Worm (Caenorhabditis elegans) whole organism, young adult: ENCODE data around the gene clec-78.

ENCODE experiments used
- B0035.1 ChIP-seq: sonication (generic microtip); optimal IDR thresholded peaks from 2 replicates; lab custom pipeline; 2016; ENCODE audit warnings: missing genetic modification characterization, mild to moderate bottlenecking, missing compliant biosample characterization, missing genotype, missing genetic modification reagents
- B0261.1 ChIP-seq: sonication (generic microtip); optimal IDR thresholded peaks from 2 replicates; lab custom pipeline; 2016; ENCODE audit warnings: mild to moderate bottlenecking, missing genetic modification characterization, moderate library complexity, missing compliant biosample characterization
- B0336.3 ChIP-seq: fragments of 200-800 bp; sonication (Bioruptor generic); IDR thresholded peaks from 2 replicates; pipeline ENCODE4 v1.3.6; 2022; ENCODE audit warnings: missing genetic modification characterization, missing compliant biosample characterization
- C17E4.6 ChIP-seq: fragments of 200-800 bp; sonication (Bioruptor generic); IDR thresholded peaks from 2 replicates; pipeline ENCODE4 v1.3.6; 2022; ENCODE audit warnings: missing genetic modification reagents, missing genetic modification characterization, missing compliant biosample characterization
- F37B4.10 ChIP-seq: fragments of 200-800 bp; sonication (Bioruptor generic); IDR thresholded peaks from 2 replicates; pipeline ENCODE4 v1.3.6; 2022; ENCODE audit warnings: missing genetic modification characterization, missing compliant biosample characterization
- F49E8.2 ChIP-seq: sonication (generic microtip); optimal IDR thresholded peaks from 3 replicates; lab custom pipeline; 2017; ENCODE audit warnings: missing genetic modification characterization, mild to moderate bottlenecking, missing compliant biosample characterization, antibody characterized with exemption, moderate library complexity; ENCODE audit not compliant: insufficient read depth
- F52B5.7 ChIP-seq: sonication (generic microtip); optimal IDR thresholded peaks from 2 replicates; lab custom pipeline; 2016; ENCODE audit warnings: mild to moderate bottlenecking, missing genetic modification characterization, missing compliant biosample characterization
- F57A8.1 ChIP-seq: fragments of 200-800 bp; sonication (Bioruptor generic); optimal IDR thresholded peaks from 2 replicates; lab custom pipeline; 2018; ENCODE audit warnings: mild to moderate bottlenecking, missing genetic modification characterization, moderate library complexity, missing compliant biosample characterization
- K12H6.12 ChIP-seq: fragments of 200-800 bp; sonication (Bioruptor generic); optimal IDR thresholded peaks from 2 replicates; lab custom pipeline; 2018; ENCODE audit warnings: mild to moderate bottlenecking, missing genetic modification characterization, missing compliant biosample characterization
- ZK185.1 ChIP-seq: sonication (generic microtip); optimal IDR thresholded peaks from 2 replicates; lab custom pipeline; 2016; ENCODE audit warnings: mild to moderate bottlenecking, missing genetic modification characterization, missing compliant biosample characterization; ENCODE audit not compliant: poor library complexity, severe bottlenecking
- attf-3 ChIP-seq: fragments of 200-800 bp; sonication (Bioruptor generic); conservative IDR thresholded peaks from 2 replicates; pipeline ENCODE4 v1.3.6; 2022; ENCODE audit warnings: missing genetic modification reagents, missing genetic modification characterization, missing compliant biosample characterization
- attf-5 ChIP-seq: fragments of 200-800 bp; sonication (Bioruptor generic); optimal IDR thresholded peaks from 2 replicates; lab custom pipeline; 2018; ENCODE audit warnings: mild to moderate bottlenecking, missing genetic modification characterization, missing compliant biosample characterization
- cebp-2 ChIP-seq: fragments of 200-800 bp; sonication (Bioruptor generic); IDR thresholded peaks from 2 replicates; pipeline ENCODE4 v1.3.6; 2022; ENCODE audit warnings: missing genetic modification characterization, missing compliant biosample characterization
- ceh-27 ChIP-seq: fragments of 200-800 bp; sonication (Bioruptor generic); optimal IDR thresholded peaks from 2 replicates; lab custom pipeline; 2018; ENCODE audit warnings: mild to moderate bottlenecking, missing genetic modification characterization, moderate library complexity, missing compliant biosample characterization
- ceh-58 ChIP-seq: fragments of 200-800 bp; sonication (Bioruptor generic); IDR thresholded peaks from 2 replicates; pipeline ENCODE4 v1.3.6; 2022; ENCODE audit warnings: missing genetic modification characterization, missing compliant biosample characterization
- ceh-79 ChIP-seq: sonication (generic microtip); optimal IDR thresholded peaks from 2 replicates; lab custom pipeline; 2017; ENCODE audit warnings: mild to moderate bottlenecking, missing genetic modification characterization, missing compliant biosample characterization
- chd-7 ChIP-seq: sonication (generic microtip); optimal IDR thresholded peaks from 2 replicates; lab custom pipeline; 2016; ENCODE audit warnings: mild to moderate bottlenecking, missing genetic modification characterization, moderate library complexity, missing compliant biosample characterization
- egl-44 ChIP-seq: fragments of 200-800 bp; sonication (Bioruptor generic); IDR thresholded peaks from 2 replicates; pipeline ENCODE4 v1.3.6; 2022; ENCODE audit warnings: missing genetic modification reagents, missing genetic modification characterization, missing compliant biosample characterization
- egrh-3 ChIP-seq: fragments of 200-800 bp; sonication (Bioruptor generic); IDR thresholded peaks from 2 replicates; pipeline ENCODE4 v1.3.6; 2022; ENCODE audit warnings: missing genetic modification reagents, missing genetic modification characterization, missing compliant biosample characterization
- fkh-3 ChIP-seq: sonication (generic microtip); optimal IDR thresholded peaks from 2 replicates; lab custom pipeline; 2016; ENCODE audit warnings: mild to moderate bottlenecking, missing genetic modification characterization, missing compliant biosample characterization
- gei-17 ChIP-seq: fragments of 200-800 bp; sonication (Bioruptor generic); optimal IDR thresholded peaks from 2 replicates; lab custom pipeline; 2018; ENCODE audit warnings: mild to moderate bottlenecking, missing genetic modification characterization, missing compliant biosample characterization
- hmg-1.2 ChIP-seq: fragments of 200-800 bp; sonication (Bioruptor generic); IDR thresholded peaks from 2 replicates; pipeline ENCODE4 v1.3.6; 2022; ENCODE audit warnings: missing genetic modification reagents, missing genetic modification characterization, missing compliant biosample characterization
- hmg-20 ChIP-seq: fragments of 200-800 bp; sonication (Bioruptor generic); IDR thresholded peaks from 2 replicates; pipeline ENCODE4 v1.3.6; 2022; ENCODE audit warnings: missing genetic modification reagents, missing genetic modification characterization, missing compliant biosample characterization
- let-607 ChIP-seq, 2 experiments: fragments of 200-800 bp in 1 of 2; sonication (Bioruptor generic) in 1 of 2; sonication (generic microtip) in 1 of 2; optimal IDR thresholded peaks; 2 replicates each; lab custom pipeline; 2016 to 2018; ENCODE audit warnings: mild to moderate bottlenecking in 2 of 2, missing compliant biosample characterization in 2 of 2, missing genetic modification characterization in 2 of 2, moderate library complexity in 2 of 2, missing genotype in 1 of 2
- lin-35 ChIP-seq, 3 experiments: fragments of 150-350 bp in 2 of 3; sonication (generic microtip) in 1 of 3; optimal IDR thresholded peaks; 2 replicates each; lab custom pipeline; 2014 to 2018; ENCODE audit warnings: missing biosample characterization in 3 of 3, missing genetic modification characterization in 3 of 3, missing genetic modification reagents in 3 of 3
- lin-54 ChIP-seq: fragments of 200-800 bp; sonication (Bioruptor generic); optimal IDR thresholded peaks from 2 replicates; lab custom pipeline; 2018; ENCODE audit warnings: mild to moderate bottlenecking, missing genetic modification characterization, missing compliant biosample characterization
- madf-6 ChIP-seq: fragments of 200-800 bp; sonication (Bioruptor generic); IDR thresholded peaks from 2 replicates; pipeline ENCODE4 v1.3.6; 2022; ENCODE audit warnings: missing genetic modification reagents, missing genetic modification characterization, missing compliant biosample characterization
- madf-8 ChIP-seq: fragments of 200-800 bp; sonication (Bioruptor generic); conservative IDR thresholded peaks from 2 replicates; pipeline ENCODE4 v1.3.6; 2022; ENCODE audit warnings: missing genetic modification reagents, missing genetic modification characterization, missing compliant biosample characterization
- mcd-1 ChIP-seq: fragments of 200-800 bp; sonication (Bioruptor generic); IDR thresholded peaks from 2 replicates; pipeline ENCODE4 v1.3.6; 2022; ENCODE audit warnings: missing genetic modification reagents, missing genetic modification characterization, missing compliant biosample characterization
- mel-28 ChIP-seq: sonication (generic microtip); optimal IDR thresholded peaks from 2 replicates; lab custom pipeline; 2016; ENCODE audit warnings: borderline replicate concordance, mild to moderate bottlenecking, missing genetic modification characterization, missing compliant biosample characterization
- mxl-1 ChIP-seq: sonication (generic microtip); optimal IDR thresholded peaks from 2 replicates; lab custom pipeline; 2016; ENCODE audit warnings: missing genetic modification characterization, missing compliant biosample characterization
- nfya-1 ChIP-seq: sonication (generic microtip); optimal IDR thresholded peaks from 2 replicates; lab custom pipeline; 2017; ENCODE audit warnings: antibody characterized with exemption, missing compliant biosample characterization, missing genetic modification characterization, borderline replicate concordance; ENCODE audit not compliant: insufficient read depth
- nhr-80 ChIP-seq: sonication (generic microtip); optimal IDR thresholded peaks from 2 replicates; lab custom pipeline; 2016; ENCODE audit warnings: missing genetic modification characterization, missing compliant biosample characterization
- repo-1 ChIP-seq: sonication (generic microtip); optimal IDR thresholded peaks from 2 replicates; lab custom pipeline; 2017; ENCODE audit warnings: mild to moderate bottlenecking, missing genetic modification characterization, missing compliant biosample characterization
- rpc-1 ChIP-seq, 2 experiments: fragments of 150-350 bp in 1 of 2; sonication (generic microtip) in 1 of 2; optimal IDR thresholded peaks; 2 replicates each; lab custom pipeline; 2014 to 2018; ENCODE audit warnings: missing biosample characterization in 1 of 2, missing genetic modification characterization in 1 of 2, missing genetic modification reagents in 1 of 2, missing genotype in 1 of 2
- snpc-1.3 ChIP-seq: sonication (generic microtip); optimal IDR thresholded peaks from 2 replicates; lab custom pipeline; 2017; ENCODE audit warnings: missing genetic modification characterization, mild to moderate bottlenecking, missing compliant biosample characterization, antibody characterized with exemption, moderate library complexity, missing genotype, missing genetic modification reagents; ENCODE audit not compliant: insufficient read depth
- snpc-4 ChIP-seq, 5 experiments: fragments of 150-350 bp in 1 of 5; sonication (generic microtip) in 4 of 5; optimal IDR thresholded peaks; 2 replicates each; lab custom pipeline; 2014 to 2018; ENCODE audit warnings: missing genetic modification characterization in 5 of 5, missing biosample characterization in 3 of 5, antibody characterized with exemption in 2 of 5, mild to moderate bottlenecking in 2 of 5, missing compliant biosample characterization in 2 of 5, missing genotype in 2 of 5, moderate library complexity in 2 of 5, missing genetic modification reagents in 1 of 5
- somi-1 ChIP-seq: fragments of 200-800 bp; sonication (Bioruptor generic); optimal IDR thresholded peaks from 2 replicates; lab custom pipeline; 2018; ENCODE audit warnings: mild to moderate bottlenecking, missing genetic modification characterization, missing compliant biosample characterization
- tbp1 ChIP-seq: fragments of 200-800 bp; sonication (Bioruptor generic); optimal IDR thresholded peaks from 2 replicates; lab custom pipeline; 2018; ENCODE audit warnings: mild to moderate bottlenecking, missing genetic modification characterization, missing compliant biosample characterization
- tlf-1 ChIP-seq: fragments of 200-800 bp; sonication (Bioruptor generic); optimal IDR thresholded peaks from 2 replicates; lab custom pipeline; 2018; ENCODE audit warnings: mild to moderate bottlenecking, missing genetic modification characterization, missing compliant biosample characterization
- zfh-2 ChIP-seq: fragments of 200-800 bp; sonication (Bioruptor generic); conservative IDR thresholded peaks from 2 replicates; pipeline ENCODE4 v1.3.6; 2022; ENCODE audit warnings: missing genetic modification reagents, missing genetic modification characterization, missing compliant biosample characterization
- ztf-25 ChIP-seq: fragments of 200-800 bp; sonication (Bioruptor generic); IDR thresholded peaks from 2 replicates; pipeline ENCODE4 v1.3.6; 2022; ENCODE audit warnings: missing genetic modification reagents, missing genetic modification characterization, missing compliant biosample characterization

The clec-78 gene

ce11 chrIV:4030917-4031599 lies 42.2 kb downstream of the clec-78 start:
- TF ChIP-seq tbp1 (GFP tag; lab: Kevin White, UChicago) (peak; percentile 81), cebp-2 (GFP tag; lab: Robert Waterston, UW) (no peak), lin-54 (GFP tag; lab: Kevin White, UChicago) (peak; percentile 31), B0261.1 (peak; percentile 47), rpc-1 (optimal IDR thresholded peaks at IDR 0.05; lab: Kevin White, UChicago) (peak; percentile 29), rpc-1 (tag; optimal IDR thresholded peaks at IDR 0.05; lab: Kevin White, UChicago) (peak; percentile 71), madf-6 (GFP tag; lab: Robert Waterston, UW) (no peak), tlf-1 (GFP tag; lab: Kevin White, UChicago) (no peak)

- TF ChIP-seq mxl-1 (no peak), F49E8.2 (tag; lab: Kevin White, UChicago) (no peak), snpc-1.3 (tag; lab: Kevin White, UChicago) (no peak), ztf-25 (GFP tag; lab: Robert Waterston, UW) (no peak), K12H6.12 (no peak), hmg-20 (GFP tag; lab: Robert Waterston, UW) (no peak), mcd-1 (no peak), ceh-79 (tag; lab: Kevin White, UChicago) (no peak), B0261.1 (no peak), gei-17 (GFP tag; lab: Kevin White, UChicago) (no peak), nfya-1 (no peak), attf-5 (no peak), F57A8.1 (no peak), ceh-27 (GFP tag; lab: Kevin White, UChicago) (no peak), mel-28 (no peak), madf-8 (GFP tag; lab: Robert Waterston, UW) (no peak), lin-35 (GFP tag; optimal IDR thresholded peaks at IDR 0.05; lab: Kevin White, UChicago) (no peak)
- TF ChIP-seq, all 124 proteins: peak for 0
Measured at ce11 chrIV:4032350-4032749, 43.4 kb downstream of the clec-78 start.

- TF ChIP-seq nhr-80 (tag; lab: Kevin White, UChicago) (peak; percentile 37), fkh-3 (tag; lab: Kevin White, UChicago) (no peak)
Measured at ce11 chrIV:4033490-4033889, 44.6 kb downstream of the clec-78 start.

ce11 chrIV:4034883-4035282 lies 46.0 kb downstream of the clec-78 start, which contains the start of gene hlh-30:
TSS of gene hlh-30 (minus strand) at chrIV:4034951.
- TF ChIP-seq attf-5 (peak; percentile 36), F57A8.1 (no peak), chd-7 (tag; lab: Kevin White, UChicago) (peak; percentile 27), B0336.3 (no peak), zfh-2 (GFP tag; lab: Robert Waterston, UW) (peak; percentile 96), egrh-3 (GFP tag; lab: Robert Waterston, UW) (peak; percentile 61), nhr-80 (tag; lab: Kevin White, UChicago) (peak; percentile 36), let-607 (tag; optimal IDR thresholded peaks at IDR 0.05; lab: Kevin White, UChicago) (no peak), ZK185.1 (tag; lab: Kevin White, UChicago) (no peak), hmg-1.2 (GFP tag; lab: Robert Waterston, UW) (peak; percentile 57; the same call in 1 of the 2 replicates), repo-1 (tag; lab: Kevin White, UChicago) (no peak), snpc-4 (GFP tag; optimal IDR thresholded peaks at IDR 0.05; lab: Kevin White, UChicago) (no peak), snpc-4 (tag; optimal IDR thresholded peaks at IDR 0.05; lab: Kevin White, UChicago) (no peak), egl-44 (no peak), somi-1 (GFP tag; lab: Kevin White, UChicago) (peak; percentile 22), F52B5.7 (tag; lab: Kevin White, UChicago) (no peak), lin-35 (GFP tag; optimal IDR thresholded peaks at IDR 0.05; lab: Kevin White, UChicago) (peak in 1 of 3 experiments; percentile 56), C17E4.6 (no peak), ceh-58 (0 out of 2 replicates have a peak, but pooled peaks have one; percentile 45), attf-3 (GFP tag; lab: Robert Waterston, UW) (peak; percentile 8; the same call in 1 of the 2 replicates), B0035.1 (no peak), F37B4.10 (GFP tag; lab: Robert Waterston, UW) (no peak)
